Worm (Caenorhabditis elegans) whole organism, mixed stage, embryonic: Measurements from ENCODE around the gene wee-1.1.

Experiments used
- blmp-1 ChIP-seq: fragments of 150-350 bp; optimal IDR thresholded peaks from 2 replicates; lab custom pipeline; 2014; ENCODE audit warnings: missing biosample characterization, missing genetic modification characterization
- elt-1 ChIP-seq: sonication (generic microtip); optimal IDR thresholded peaks from 2 replicates; lab custom pipeline; 2017; ENCODE audit warnings: missing genetic modification characterization, mild to moderate bottlenecking, missing compliant biosample characterization, antibody characterized with exemption, moderate library complexity, borderline replicate concordance; ENCODE audit not compliant: insufficient read depth
- elt-3 ChIP-seq: fragments of 150-350 bp; optimal IDR thresholded peaks from 2 replicates; lab custom pipeline; 2014; ENCODE audit warnings: missing biosample characterization, missing genetic modification characterization
- lin-13 ChIP-seq: fragments of 150-350 bp; optimal IDR thresholded peaks from 2 replicates; lab custom pipeline; 2014; ENCODE audit warnings: missing biosample characterization, missing genetic modification characterization
- lin-32 ChIP-seq: fragments of 200-800 bp; sonication (Bioruptor generic); optimal IDR thresholded peaks from 2 replicates; lab custom pipeline; 2018; ENCODE audit warnings: mild to moderate bottlenecking, missing genetic modification characterization, missing compliant biosample characterization
- mep-1 ChIP-seq: fragments of 150-350 bp; optimal IDR thresholded peaks from 2 replicates; lab custom pipeline; 2017; ENCODE audit warnings: missing biosample characterization, missing genetic modification reagents, missing genetic modification characterization, inconsistent platforms
- nhr-12 ChIP-seq: fragments of 150-350 bp; optimal IDR thresholded peaks from 2 replicates; lab custom pipeline; 2014; ENCODE audit warnings: missing biosample characterization, missing genetic modification characterization
- pha-4 ChIP-seq: fragments of 150-350 bp; optimal IDR thresholded peaks from 2 replicates; lab custom pipeline; 2018; ENCODE audit warnings: missing biosample characterization, missing genetic modification reagents, missing genetic modification characterization
- unc-120 ChIP-seq: sonication (generic microtip); optimal IDR thresholded peaks from 2 replicates; lab custom pipeline; 2017; ENCODE audit warnings: missing genetic modification characterization, missing compliant biosample characterization; ENCODE audit not compliant: poor library complexity, severe bottlenecking
- unc-39 ChIP-seq: fragments of 150-350 bp; optimal IDR thresholded peaks from 2 replicates; lab custom pipeline; 2014; ENCODE audit warnings: missing biosample characterization, missing genetic modification characterization
- unc-62 ChIP-seq: fragments of 150-350 bp; optimal IDR thresholded peaks from 2 replicates; lab custom pipeline; 2014; ENCODE audit warnings: missing biosample characterization, missing genetic modification reagents, missing genetic modification characterization
- ztf-11 ChIP-seq: fragments of 150-350 bp; optimal IDR thresholded peaks from 2 replicates; lab custom pipeline; 2014; ENCODE audit warnings: missing biosample characterization, missing genetic modification characterization

- TF ChIP-seq lin-13 (tag; lab: Kevin White, UChicago) (no peak), blmp-1 (tag; lab: Kevin White, UChicago) (no peak), elt-1 (no peak), unc-39 (tag; lab: Kevin White, UChicago) (no peak), unc-120 (no peak), lin-32 (GFP tag; lab: Kevin White, UChicago) (no peak), ztf-11 (tag; lab: Kevin White, UChicago) (no peak), nhr-12 (tag; lab: Kevin White, UChicago) (no peak), elt-3 (tag; lab: Kevin White, UChicago) (no peak), mep-1 (tag; lab: Kevin White, UChicago) (no peak), pha-4 (no peak), unc-62 (GFP tag; lab: Kevin White, UChicago) (no peak)
These were observed 35.4 kb upstream of the wee-1.1 start for ce11 chrII:9618759-9619158.
